Worm (Caenorhabditis elegans) whole organism, L4/young adult: ENCODE measurements around the gene F23B12.1.

Source experiments
- dao-5 ChIP-seq: sonication (generic microtip); optimal IDR thresholded peaks from 2 replicates; lab custom pipeline; 2016; ENCODE audit warnings: missing genotype, missing genetic modification characterization, moderate library complexity, missing compliant biosample characterization
- him-1 ChIP-seq: sonication (generic microtip); optimal IDR thresholded peaks from 2 replicates; lab custom pipeline; 2016; ENCODE audit warnings: missing genotype, missing genetic modification reagents, missing genetic modification characterization, missing compliant biosample characterization

DNA sequence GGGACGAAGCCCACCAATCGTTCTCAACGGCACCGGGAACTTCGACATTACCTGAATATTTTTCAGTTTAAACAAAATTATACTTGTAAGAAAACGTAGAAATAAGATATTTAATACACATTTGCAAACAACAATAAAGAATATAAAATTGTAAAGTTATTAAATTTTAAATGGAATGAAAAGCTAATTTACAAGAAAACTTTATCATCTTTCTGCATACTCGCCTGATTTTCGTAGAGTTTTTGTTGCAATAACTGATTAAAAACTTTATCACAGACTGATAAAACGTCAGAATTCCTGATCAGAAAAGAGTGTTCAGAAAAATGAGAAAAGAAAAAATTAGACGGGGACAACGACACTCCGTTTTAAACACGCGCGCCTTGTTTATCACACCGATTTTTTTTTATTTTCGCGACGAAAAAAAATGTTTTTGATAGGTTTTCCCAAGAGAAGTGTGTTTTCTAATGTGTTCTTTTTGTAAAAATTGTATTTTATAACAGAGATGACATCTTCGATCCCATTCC is 18.3 kb downstream of the F23B12.1 start, which contains the start of the genes dlat-1 and fntb-1:
- no peak for TF ChIP-seq him-1 (tag; lab: Kevin White, UChicago)
- TF ChIP-seq dao-5 (tag; lab: Kevin White, UChicago), result no peak
